Worm (Caenorhabditis elegans): ENCODE results near the gene ndx-9.

ndx-9 gene

DNA sequence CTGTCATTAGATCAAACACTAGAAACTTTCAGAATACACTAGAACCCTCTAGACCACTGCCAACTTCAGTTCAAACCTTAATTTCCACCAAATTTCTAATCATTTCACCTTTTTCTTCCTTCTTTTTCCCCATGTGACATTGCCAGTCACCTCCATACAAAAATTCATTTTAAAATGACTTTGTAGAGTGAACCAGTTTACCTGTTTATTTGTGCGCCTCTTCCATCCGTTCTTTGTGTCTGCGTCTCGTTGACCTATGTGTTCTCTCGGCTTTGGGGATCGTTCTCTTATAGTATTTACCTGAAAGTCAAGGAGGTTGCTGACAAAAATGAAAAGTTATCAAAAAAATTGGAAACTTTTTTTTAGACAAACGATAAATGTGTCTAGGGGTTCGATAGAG lies 31.2 kb downstream of the ndx-9 start:
- no peak for TF ChIP-seq unc-62 (GFP tag; optimal IDR thresholded peaks at IDR 0.05)

DNA sequence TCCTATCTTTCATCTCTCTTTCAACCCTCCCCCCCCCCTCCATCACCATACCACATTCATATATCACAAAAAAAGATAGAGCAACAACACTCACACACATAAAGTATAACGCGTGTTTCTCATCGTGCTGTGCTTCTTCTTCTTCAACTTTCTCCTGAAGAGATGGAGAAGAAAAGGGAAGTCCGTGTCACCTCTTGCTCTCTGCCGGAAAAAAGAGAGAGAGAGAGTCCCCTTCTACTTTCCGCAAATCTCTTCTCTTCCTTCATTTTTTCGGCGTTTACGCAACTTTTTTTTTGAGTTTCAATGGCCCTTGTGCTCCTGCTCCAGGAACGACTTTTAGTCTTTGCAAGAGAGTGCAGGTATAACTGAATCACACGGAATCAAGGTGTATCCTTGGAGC lies 32.1 kb downstream of the ndx-9 start:
- TF ChIP-seq unc-62 (GFP tag; optimal IDR thresholded peaks at IDR 0.05) = no peak

- no peak for TF ChIP-seq unc-62 (GFP tag; optimal IDR thresholded peaks at IDR 0.05)
These were observed 33.2 kb downstream of the ndx-9 start for ce11 chrIV:10978641-10979040.

ce11 chrIV:10975968-10976367 lies 35.9 kb downstream of the ndx-9 start:
- TF ChIP-seq unc-62 (GFP tag; optimal IDR thresholded peaks at IDR 0.05) = no peak

ce11 chrIV:10971636-10972199 lies 40.1 kb downstream of the ndx-9 start:
- TF ChIP-seq unc-62 (GFP tag; optimal IDR thresholded peaks at IDR 0.05) = no peak

DNA sequence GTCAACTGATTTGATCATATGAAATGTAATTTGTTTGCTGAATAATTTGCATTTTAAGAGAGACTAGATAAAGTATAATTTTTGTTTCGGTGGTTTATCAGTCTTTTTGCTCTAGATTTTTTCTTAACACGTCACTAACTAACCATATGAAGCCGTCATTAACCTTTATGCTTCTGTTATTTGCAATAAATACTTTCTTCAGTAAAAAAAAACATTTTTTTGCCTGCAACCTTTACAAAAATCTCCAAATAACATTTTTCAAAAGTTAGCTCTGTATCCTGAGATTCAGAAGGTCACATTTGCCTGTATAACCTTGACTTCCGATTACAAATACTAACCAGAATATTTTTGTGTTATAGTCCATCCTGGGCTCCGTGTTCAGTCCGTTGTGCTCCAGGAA lies 41.1 kb downstream of the ndx-9 start:
- TF ChIP-seq unc-62 (GFP tag; optimal IDR thresholded peaks at IDR 0.05) = no peak

ce11 chrIV:10970333-10970732 lies 41.5 kb downstream of the ndx-9 start:
- no peak for TF ChIP-seq unc-62 (GFP tag; optimal IDR thresholded peaks at IDR 0.05)

- TF ChIP-seq unc-62 (GFP tag; optimal IDR thresholded peaks at IDR 0.05) = no peak
These were observed 45.5 kb downstream of the ndx-9 start, which contains the start of the genes aqp-3 and Y69E1A.8 for ce11 chrIV:10966359-10966758. Gene aqp-3, minus strand, starts transcription at chrIV:10966459. Gene Y69E1A.8, plus strand, starts transcription at chrIV:10966604.

DNA sequence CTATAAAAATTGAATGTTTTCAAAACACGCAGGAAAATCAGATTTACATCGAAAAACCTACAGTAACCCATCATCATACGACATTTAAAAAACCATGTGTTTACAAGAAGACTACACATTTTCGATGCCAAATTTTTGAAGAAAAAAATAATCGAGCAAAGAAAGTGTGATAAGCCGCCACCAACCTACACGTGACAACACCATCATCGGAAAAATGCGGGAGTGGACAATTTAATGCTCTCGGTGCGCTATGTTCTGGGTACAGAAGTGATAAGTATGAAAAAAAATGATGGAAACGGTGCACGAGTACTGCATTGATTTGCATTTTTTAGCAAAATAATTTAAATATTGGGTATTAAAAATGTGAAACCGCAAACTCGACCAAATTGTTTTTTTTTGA lies 47.1 kb downstream of the ndx-9 start:
- no peak for TF ChIP-seq unc-62 (GFP tag; optimal IDR thresholded peaks at IDR 0.05)
